Fruit fly (Drosophila melanogaster) whole organism, embryonic: ENCODE results near the gene CG4382.
A peak's percentile ranks its signal among the peaks of the same experiment; 100 is the strongest.

ENCODE experiments used
- B-H2 ChIP-seq: fragments of 200-800 bp; sonication (Bioruptor generic); optimal IDR thresholded peaks from 2 replicates; lab custom pipeline; 2018; ENCODE audit warnings: missing biosample characterization, mild to moderate bottlenecking, missing genetic modification characterization
- Blimp-1 ChIP-seq: fragments of 200-800 bp; sonication (Bioruptor generic); optimal IDR thresholded peaks from 3 replicates; lab custom pipeline; 2018; ENCODE audit warnings: missing biosample characterization, missing genetic modification characterization, mild to moderate bottlenecking, moderate library complexity, missing genetic modification reagents
- CG11247 ChIP-seq: fragments of 200-800 bp; sonication (Bioruptor generic); IDR thresholded peaks from 2 replicates; pipeline ENCODE4 v1.3.6; 2022; ENCODE audit warnings: missing biosample characterization, missing genetic modification characterization
- CG12155 ChIP-seq: fragments of 200-800 bp; sonication (Bioruptor generic); optimal IDR thresholded peaks from 3 replicates; lab custom pipeline; 2016; ENCODE audit warnings: missing biosample characterization, missing genetic modification characterization
- CG12236 ChIP-seq: fragments of 200-800 bp; sonication (Bioruptor generic); optimal IDR thresholded peaks from 2 replicates; lab custom pipeline; 2016; ENCODE audit warnings: missing biosample characterization, missing genetic modification characterization
- CG12391 ChIP-seq: fragments of 200-800 bp; sonication (Bioruptor generic); optimal IDR thresholded peaks from 3 replicates; lab custom pipeline; 2018; ENCODE audit warnings: missing biosample characterization, mild to moderate bottlenecking, missing genetic modification characterization, moderate library complexity
- CG12744 ChIP-seq: fragments of 200-800 bp; sonication (Bioruptor generic); optimal IDR thresholded peaks from 2 replicates; lab custom pipeline; 2016; ENCODE audit warnings: missing biosample characterization, missing genetic modification characterization
- CG14710 ChIP-seq: fragments of 200-800 bp; sonication (Bioruptor generic); optimal IDR thresholded peaks from 3 replicates; lab custom pipeline; 2019; ENCODE audit warnings: missing biosample characterization, mild to moderate bottlenecking, missing genetic modification characterization, moderate library complexity
- CG15073 ChIP-seq: fragments of 200-800 bp; sonication (Bioruptor generic); optimal IDR thresholded peaks from 2 replicates; lab custom pipeline; 2016; ENCODE audit warnings: missing biosample characterization, missing genetic modification characterization
- CG17568 ChIP-seq: fragments of 200-800 bp; sonication (Bioruptor generic); optimal IDR thresholded peaks from 2 replicates; lab custom pipeline; 2018; ENCODE audit warnings: missing biosample characterization, mild to moderate bottlenecking, missing genetic modification characterization, moderate library complexity
- CG17829 ChIP-seq: fragments of 200-800 bp; optimal IDR thresholded peaks from 2 replicates; lab custom pipeline; 2019; ENCODE audit warnings: missing biosample characterization, mild to moderate bottlenecking, missing genetic modification characterization, moderate library complexity
- CG18599 ChIP-seq: fragments of 200-800 bp; sonication (Bioruptor generic); optimal IDR thresholded peaks from 3 replicates; lab custom pipeline; 2017; ENCODE audit warnings: missing biosample characterization, missing genetic modification characterization, mild to moderate bottlenecking, moderate library complexity, missing genetic modification reagents
- CG31224 ChIP-seq: fragments of 200-800 bp; sonication (Bioruptor generic); IDR thresholded peaks from 2 replicates; pipeline ENCODE4 v1.3.6; 2022; ENCODE audit warnings: missing biosample characterization, missing genetic modification characterization
- CG33557 ChIP-seq: fragments of 200-800 bp; sonication (Bioruptor generic); optimal IDR thresholded peaks from 2 replicates; lab custom pipeline; 2019; ENCODE audit warnings: missing biosample characterization, mild to moderate bottlenecking, missing genetic modification characterization, moderate library complexity
- CG3407 ChIP-seq: fragments of 200-800 bp; sonication (Bioruptor generic); optimal IDR thresholded peaks from 2 replicates; lab custom pipeline; 2018; ENCODE audit warnings: missing biosample characterization, mild to moderate bottlenecking, missing genetic modification characterization
- CG4328 ChIP-seq: fragments of 200-800 bp; sonication (Bioruptor generic); optimal IDR thresholded peaks from 3 replicates; lab custom pipeline; 2017; ENCODE audit warnings: missing biosample characterization, missing genetic modification reagents, missing genetic modification characterization
- CG4404 ChIP-seq: fragments of 200-800 bp; sonication (Bioruptor generic); IDR thresholded peaks from 2 replicates; pipeline ENCODE4 v1.3.6; 2022; ENCODE audit warnings: missing biosample characterization, missing genetic modification characterization
- CG4730 ChIP-seq: fragments of 200-800 bp; sonication (Bioruptor generic); IDR thresholded peaks from 2 replicates; pipeline ENCODE4 v1.3.6; 2022; ENCODE audit warnings: missing biosample characterization, missing genetic modification characterization
- CG6689 ChIP-seq: fragments of 200-800 bp; sonication (Bioruptor generic); IDR thresholded peaks from 2 replicates; pipeline ENCODE4 v1.3.6; 2022; ENCODE audit warnings: missing biosample characterization, missing genetic modification characterization
- CG7357 ChIP-seq: fragments of 200-800 bp; sonication (Bioruptor generic); IDR thresholded peaks from 3 replicates; pipeline ENCODE4 v1.3.6; 2022; ENCODE audit warnings: missing biosample characterization, missing genetic modification characterization
- CG7372 ChIP-seq: fragments of 200-800 bp; sonication (Bioruptor generic); IDR thresholded peaks from 2 replicates; pipeline ENCODE4 v1.3.6; 2022; ENCODE audit warnings: missing biosample characterization, missing genetic modification characterization
- CG7556 ChIP-seq: fragments of 200-800 bp; sonication (Bioruptor generic); optimal IDR thresholded peaks from 2 replicates; lab custom pipeline; 2017; ENCODE audit warnings: missing biosample characterization, mild to moderate bottlenecking, missing genetic modification characterization
- CG7928 ChIP-seq: fragments of 200-800 bp; sonication (Bioruptor generic); optimal IDR thresholded peaks from 2 replicates; lab custom pipeline; 2017; ENCODE audit warnings: missing biosample characterization, mild to moderate bottlenecking, missing genetic modification characterization
- Dek ChIP-seq: fragments of 200-800 bp; sonication (Bioruptor generic); optimal IDR thresholded peaks from 3 replicates; lab custom pipeline; 2019; ENCODE audit warnings: missing biosample characterization, mild to moderate bottlenecking, missing genetic modification characterization, moderate library complexity
- Dfd ChIP-seq, 2 experiments: fragments of >200 bp; optimal IDR thresholded peaks; 2 replicates each; lab custom pipeline; 2017; ENCODE audit warnings: missing biosample characterization in 2 of 2, missing genetic modification characterization in 2 of 2
- Drgx ChIP-seq: fragments of 200-800 bp; sonication (Bioruptor generic); IDR thresholded peaks from 2 replicates; pipeline ENCODE4 v1.3.6; 2022; ENCODE audit warnings: missing biosample characterization, missing genetic modification characterization
- Elba2 ChIP-seq: fragments of 200-800 bp; sonication (Bioruptor generic); optimal IDR thresholded peaks from 3 replicates; lab custom pipeline; 2016; ENCODE audit warnings: missing biosample characterization, missing genetic modification characterization
- HLH3B ChIP-seq: fragments of 200-800 bp; sonication (Bioruptor generic); IDR thresholded peaks from 2 replicates; pipeline ENCODE4 v1.3.6; 2022; ENCODE audit warnings: missing biosample characterization, missing genetic modification characterization
- HLH4C ChIP-seq: fragments of 200-800 bp; sonication (Bioruptor generic); IDR thresholded peaks from 3 replicates; pipeline ENCODE4 v1.3.6; 2022; ENCODE audit warnings: missing biosample characterization, missing genetic modification characterization; ENCODE audit not compliant: partially characterized antibody
- Lpt ChIP-seq: fragments of >200 bp; optimal IDR thresholded peaks from 2 replicates; lab custom pipeline; 2018; ENCODE audit warnings: missing biosample characterization, missing genetic modification characterization
- Pdp1 ChIP-seq, 2 experiments: fragments of 200-800 bp; sonication (Bioruptor generic); optimal IDR thresholded peaks; 3 replicates each; lab custom pipeline; 2016; ENCODE audit warnings: missing biosample characterization in 2 of 2, missing genetic modification characterization in 2 of 2, mild to moderate bottlenecking in 1 of 2, moderate library complexity in 1 of 2
- Six4 ChIP-seq: fragments of 200-800 bp; sonication (Bioruptor generic); optimal IDR thresholded peaks from 2 replicates; lab custom pipeline; 2016; ENCODE audit warnings: missing biosample characterization, missing genetic modification characterization
- YL-1 ChIP-seq: fragments of 200-800 bp; sonication (Bioruptor generic); optimal IDR thresholded peaks from 3 replicates; lab custom pipeline; 2017; ENCODE audit warnings: missing biosample characterization, mild to moderate bottlenecking, missing genetic modification characterization
- btn ChIP-seq: fragments of 200-800 bp; sonication (Bioruptor generic); optimal IDR thresholded peaks from 2 replicates; lab custom pipeline; 2016; ENCODE audit warnings: missing biosample characterization, missing genetic modification characterization
- chif ChIP-seq, 2 experiments: fragments of 200-800 bp; sonication (Bioruptor generic); optimal IDR thresholded peaks; 3 replicates each; lab custom pipeline; 2016; ENCODE audit warnings: missing biosample characterization in 2 of 2, missing genetic modification characterization in 2 of 2
- chn ChIP-seq: fragments of 200-800 bp; sonication (Bioruptor generic); optimal IDR thresholded peaks from 2 replicates; lab custom pipeline; 2016; ENCODE audit warnings: missing biosample characterization, missing genetic modification characterization
- gce ChIP-seq: fragments of 200-800 bp; sonication (Bioruptor generic); IDR thresholded peaks from 3 replicates; pipeline ENCODE4 v1.3.6; 2022; ENCODE audit warnings: missing biosample characterization, missing genetic modification characterization
- gfzf ChIP-seq: fragments of 200-800 bp; sonication (Bioruptor generic); optimal IDR thresholded peaks from 2 replicates; lab custom pipeline; 2016; ENCODE audit warnings: missing biosample characterization, mild to moderate bottlenecking, missing genetic modification characterization, moderate library complexity
- ham ChIP-seq: fragments of 200-800 bp; sonication (Bioruptor generic); IDR thresholded peaks from 2 replicates; pipeline ENCODE4 v1.3.6; 2022; ENCODE audit warnings: missing biosample characterization, missing genetic modification characterization
- hbn ChIP-seq: fragments of 200-800 bp; sonication (Bioruptor generic); IDR thresholded peaks from 2 replicates; pipeline ENCODE4 v1.3.6; 2022; ENCODE audit warnings: missing biosample characterization, missing genetic modification characterization; ENCODE audit not compliant: partially characterized antibody
- hkb ChIP-seq, 2 experiments: fragments of 200-800 bp in 1 of 2; fragments of >200 bp in 1 of 2; sonication (Bioruptor generic) in 1 of 2; IDR thresholded peaks in 1 of 2; optimal IDR thresholded peaks in 1 of 2; 2 replicates each; pipeline versions ENCODE4 v1.3.6 to Lab custom; 2017 to 2022; ENCODE audit warnings: missing biosample characterization in 1 of 2, missing genetic modification characterization in 1 of 2
- hth ChIP-seq: fragments of >200 bp; optimal IDR thresholded peaks from 2 replicates; lab custom pipeline; 2017; ENCODE audit warnings: inconsistent platforms
- klu ChIP-seq: fragments of 200-800 bp; sonication (Bioruptor generic); IDR thresholded peaks from 2 replicates; pipeline ENCODE4 v1.3.6; 2022; ENCODE audit warnings: missing biosample characterization, missing genetic modification characterization
- pzg ChIP-seq: fragments of 200-800 bp; sonication (Bioruptor generic); optimal IDR thresholded peaks from 3 replicates; lab custom pipeline; 2018; ENCODE audit warnings: missing biosample characterization, mild to moderate bottlenecking, missing genetic modification characterization, moderate library complexity
- ro ChIP-seq: fragments of 200-800 bp; sonication (Bioruptor generic); IDR thresholded peaks from 2 replicates; pipeline ENCODE4 v1.3.6; 2022; ENCODE audit warnings: missing biosample characterization, missing genetic modification characterization
- sens-2 ChIP-seq: fragments of 200-800 bp; sonication (Bioruptor generic); IDR thresholded peaks from 2 replicates; pipeline ENCODE4 v1.3.6; 2022; ENCODE audit warnings: missing biosample characterization, missing genetic modification characterization
- sug ChIP-seq: fragments of 200-800 bp; optimal IDR thresholded peaks from 2 replicates; lab custom pipeline; 2019; ENCODE audit warnings: missing biosample characterization, mild to moderate bottlenecking, missing genetic modification characterization, moderate library complexity
- tin ChIP-seq: fragments of 200-800 bp; sonication (Bioruptor generic); optimal IDR thresholded peaks from 3 replicates; lab custom pipeline; 2016; ENCODE audit warnings: missing biosample characterization, missing genetic modification characterization
- unc-4 ChIP-seq: fragments of 200-800 bp; sonication (Bioruptor generic); IDR thresholded peaks from 2 replicates; pipeline ENCODE4 v1.3.6; 2022; ENCODE audit warnings: missing biosample characterization, missing genetic modification characterization; ENCODE audit not compliant: partially characterized antibody
- vfl ChIP-seq: fragments of 200-800 bp; sonication (Bioruptor generic); optimal IDR thresholded peaks from 2 replicates; lab custom pipeline; 2016; ENCODE audit warnings: missing biosample characterization, missing genetic modification characterization
- zen2 ChIP-seq: fragments of 200-800 bp; sonication (Bioruptor generic); IDR thresholded peaks from 3 replicates; pipeline ENCODE4 v1.3.6; 2022; ENCODE audit warnings: missing biosample characterization, missing genetic modification characterization; ENCODE audit not compliant: partially characterized antibody

The CG4382 gene

DNA sequence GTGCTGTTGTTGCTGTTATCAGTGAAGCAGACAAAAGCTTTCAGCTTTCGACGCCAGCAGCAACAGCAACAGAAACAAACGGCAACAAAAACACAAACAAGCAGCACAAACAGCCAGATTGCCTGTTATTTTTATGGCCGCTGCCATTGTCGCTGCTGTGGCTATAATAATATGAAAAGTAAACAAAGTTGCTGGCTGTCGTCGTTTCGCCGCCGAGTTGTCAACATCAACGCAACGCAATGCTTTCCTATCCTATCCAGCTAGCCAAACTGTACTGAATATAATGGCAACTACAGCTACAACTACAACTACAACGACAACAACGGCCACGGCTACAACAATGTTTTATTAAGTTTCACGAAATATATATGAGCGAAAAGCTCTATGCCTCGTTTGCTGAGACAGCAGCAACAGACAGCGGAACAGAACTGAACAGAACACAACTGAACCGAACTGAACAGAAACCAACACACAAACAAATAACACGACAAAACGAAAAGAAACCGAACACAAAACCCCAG is 29.9 kb downstream of the CG4382 start (continued):
- TF ChIP-seq CG17568 (GFP tag; lab: Kevin White, UChicago) (peak; percentile 76), CG7357 (GFP tag; lab: Robert Waterston, UW) (no peak), CG14710 (tag; lab: Kevin White, UChicago) (no peak), gfzf (GFP tag; lab: Kevin White, UChicago) (no peak), chif (GFP tag; optimal IDR thresholded peaks at IDR 0.05; lab: Kevin White, UChicago) (no peak), CG12236 (GFP tag; lab: Kevin White, UChicago) (no peak), HLH4C (GFP tag; lab: Robert Waterston, UW) (no peak), sens-2 (GFP tag; lab: Robert Waterston, UW) (no peak), CG7928 (no peak), CG33557 (GFP tag; lab: Kevin White, UChicago) (no peak), CG18599 (GFP tag; lab: Kevin White, UChicago) (peak; percentile 37), B-H2 (peak; percentile 5), tin (GFP tag; lab: Kevin White, UChicago) (no peak), CG3407 (peak; percentile 38), CG15073 (GFP tag; lab: Kevin White, UChicago) (no peak), CG4730 (GFP tag; lab: Robert Waterston, UW) (no peak), Lpt (GFP tag; lab: Kevin White, UChicago) (no peak), pzg (GFP tag; lab: Kevin White, UChicago) (no peak), CG7556 (no peak), CG12391 (tag; lab: Kevin White, UChicago) (no peak), CG12744 (GFP tag; lab: Kevin White, UChicago) (no peak), gce (no peak; the same call in 2 of the 3 replicates), sug (tag; lab: Kevin White, UChicago) (no peak), CG12155 (GFP tag; lab: Kevin White, UChicago) (no peak), ham (GFP tag; lab: Robert Waterston, UW) (no peak), Dfd (GFP tag; optimal IDR thresholded peaks at IDR 0.05; lab: Kevin White, UChicago) (no peak), CG7372 (no peak), Pdp1 (GFP tag; optimal IDR thresholded peaks at IDR 0.05; lab: Kevin White, UChicago) (peak in 1 of 2 experiments; percentile 29), CG4404 (GFP tag; lab: Robert Waterston, UW) (no peak), vfl (GFP tag; lab: Kevin White, UChicago) (no peak), CG31224 (GFP tag; lab: Robert Waterston, UW) (no peak), CG4328 (GFP tag; lab: Kevin White, UChicago) (peak; percentile 32), unc-4 (GFP tag; lab: Robert Waterston, UW) (no peak), CG11247 (GFP tag; lab: Robert Waterston, UW) (no peak), ro (no peak), Elba2 (no peak), zen2 (GFP tag; lab: Robert Waterston, UW) (no peak), hth (lab: Kevin White, UChicago) (no peak), klu (GFP tag; lab: Robert Waterston, UW) (no peak), HLH3B (GFP tag; lab: Robert Waterston, UW) (peak; percentile 17; the same call in 1 of the 2 replicates), btn (GFP tag; lab: Kevin White, UChicago) (no peak), Drgx (GFP tag; lab: Robert Waterston, UW) (no peak), hkb (optimal IDR thresholded peaks at IDR 0.05; lab: Kevin White, UChicago) (no peak), hkb (GFP tag; IDR thresholded peaks at IDR 0.05; lab: Robert Waterston, UW) (peak; percentile 60), Six4 (GFP tag; lab: Kevin White, UChicago) (no peak), Blimp-1 (GFP tag; lab: Kevin White, UChicago) (peak; percentile 11), CG17829 (no peak), Dek (tag; lab: Kevin White, UChicago) (peak; percentile 10), hbn (GFP tag; lab: Robert Waterston, UW) (no peak), YL-1 (peak; percentile 8), chn (GFP tag; lab: Kevin White, UChicago) (no peak), CG6689 (GFP tag; lab: Robert Waterston, UW) (no peak)
